Fruit fly (Drosophila melanogaster): Measurements from ENCODE around the gene CG32532.

Gene CG32532

DNA sequence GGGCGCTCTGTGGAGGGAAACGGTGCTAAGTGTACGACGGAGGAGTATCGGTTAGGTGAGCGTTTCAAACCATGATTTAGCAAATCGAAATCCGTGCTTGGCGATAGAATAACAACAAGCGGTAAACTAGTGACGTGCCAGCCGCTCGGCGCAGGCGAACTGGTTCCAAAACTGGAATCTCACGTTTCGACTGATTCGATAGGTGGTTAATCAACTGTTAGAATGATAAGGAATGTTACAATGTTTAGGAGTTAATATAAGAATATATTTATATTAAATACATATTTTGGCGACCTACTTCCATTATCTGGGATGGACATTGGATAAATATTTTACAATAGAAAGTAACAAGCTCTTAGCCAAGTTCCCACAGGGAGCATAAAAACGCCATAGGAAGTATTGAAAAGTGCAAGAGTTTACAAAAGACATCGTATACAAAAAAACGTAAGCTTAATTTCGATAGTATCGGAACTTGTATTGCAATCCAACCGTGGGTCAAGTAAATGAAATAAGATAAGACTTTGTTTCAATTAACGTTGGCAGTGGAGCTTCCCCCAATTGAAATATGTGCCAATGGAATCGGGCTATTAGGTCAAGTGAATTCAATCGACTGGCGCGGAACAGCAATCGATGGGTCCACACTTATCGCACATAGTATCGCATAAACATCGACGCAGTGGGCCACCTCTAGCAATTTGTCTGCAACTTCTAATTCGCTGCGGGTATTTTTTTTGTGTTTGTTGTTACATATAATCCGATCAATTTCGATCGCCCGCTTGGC is 52.3 kb downstream of the CG32532 start, which contains the start of the genes ksh, CG14200 and Pfrx (continued):
- TF ChIP-seq Ssrp (tag; optimal IDR thresholded peaks at IDR 0.05) (no peak), CG1602 (GFP tag; optimal IDR thresholded peaks at IDR 0.05) (no peak), CG13894 (tag; optimal IDR thresholded peaks at IDR 0.05) (no peak), Trl (optimal IDR thresholded peaks at IDR 0.05) (no peak), Trl (GFP tag; optimal IDR thresholded peaks at IDR 0.05) (no peak), br (optimal IDR thresholded peaks at IDR 0.05) (no peak), Ravus (GFP tag; IDR thresholded peaks at IDR 0.05) (no peak), Tbp (GFP tag; optimal IDR thresholded peaks at IDR 0.05) (no peak), NC2β (GFP tag; optimal IDR thresholded peaks at IDR 0.05) (no peak), CG6175 (GFP tag; IDR thresholded peaks at IDR 0.05) (no peak), CG9932 (GFP tag; IDR thresholded peaks at IDR 0.05) (peak; percentile 77), CG14667 (GFP tag; IDR thresholded peaks at IDR 0.05) (no peak), CG11085 (GFP tag; IDR thresholded peaks at IDR 0.05) (no peak), Lhr (GFP tag; optimal IDR thresholded peaks at IDR 0.05) (peak; percentile 12), Bdp1 (GFP tag; optimal IDR thresholded peaks at IDR 0.05) (no peak), PHDP (tag; optimal IDR thresholded peaks at IDR 0.05) (no peak), sr (GFP tag; IDR thresholded peaks at IDR 0.05) (no peak), CG16813 (GFP tag; IDR thresholded peaks at IDR 0.05; ENCODE audit: partially characterized antibody) (peak; percentile 92), fd102C (GFP tag; optimal IDR thresholded peaks at IDR 0.05) (no peak), dpn (GFP tag; optimal IDR thresholded peaks at IDR 0.05) (peak in 1 of 2 experiments; percentile 33), CG33213 (GFP tag; optimal IDR thresholded peaks at IDR 0.05) (no peak), CG13424 (tag; optimal IDR thresholded peaks at IDR 0.05) (peak; percentile 1), danr (GFP tag; IDR thresholded peaks at IDR 0.05) (no peak), CG2116 (GFP tag; optimal IDR thresholded peaks at IDR 0.05) (peak; percentile 60), Jarid2 (GFP tag; optimal IDR thresholded peaks at IDR 0.05) (no peak), CG3838 (GFP tag; optimal IDR thresholded peaks at IDR 0.05) (no peak), sob (GFP tag; IDR thresholded peaks at IDR 0.05) (peak; percentile 64), Dp (GFP tag; optimal IDR thresholded peaks at IDR 0.05) (peak; percentile 48), CG9876 (GFP tag; optimal IDR thresholded peaks at IDR 0.05) (no peak), ttk (GFP tag; IDR thresholded peaks at IDR 0.05) (no peak), tll (GFP tag; optimal IDR thresholded peaks at IDR 0.05) (no peak), Sox102F (GFP tag; optimal IDR thresholded peaks at IDR 0.05) (no peak), CG3407 (GFP tag; optimal IDR thresholded peaks at IDR 0.05) (no peak), CG18619 (GFP tag; optimal IDR thresholded peaks at IDR 0.05) (no peak), dysf (GFP tag; IDR thresholded peaks at IDR 0.05) (peak; percentile 41; the same call in 1 of the 3 replicates), ci (GFP tag; IDR thresholded peaks at IDR 0.05) (no peak), CG1792 (GFP tag; optimal IDR thresholded peaks at IDR 0.05) (no peak), Camta (GFP tag; optimal IDR thresholded peaks at IDR 0.05) (peak; percentile 17), tup (GFP tag; optimal IDR thresholded peaks at IDR 0.05) (no peak), Max (GFP tag; optimal IDR thresholded peaks at IDR 0.05) (no peak), CG5180 (GFP tag; optimal IDR thresholded peaks at IDR 0.05) (no peak), gcm2 (GFP tag; optimal IDR thresholded peaks at IDR 0.05) (no peak), CG4707 (GFP tag; optimal IDR thresholded peaks at IDR 0.05) (no peak), CG17359 (tag; optimal IDR thresholded peaks at IDR 0.05) (no peak), CG34224 (GFP tag; IDR thresholded peaks at IDR 0.05; ENCODE audit: partially characterized antibody) (peak; percentile 78), crp (GFP tag; optimal IDR thresholded peaks at IDR 0.05) (no peak), crc (GFP tag; optimal IDR thresholded peaks at IDR 0.05) (no peak), eyg (GFP tag; optimal IDR thresholded peaks at IDR 0.05) (no peak), CG15269 (tag; optimal IDR thresholded peaks at IDR 0.05) (no peak), pho (GFP tag; optimal IDR thresholded peaks at IDR 0.05) (peak; percentile 8)

Data from whole organism, embryonic.